Worm (Caenorhabditis elegans) whole organism, young adult: ENCODE data around the gene srd-68.

ENCODE experiments used
- B0035.1 ChIP-seq: sonication (generic microtip); optimal IDR thresholded peaks from 2 replicates; lab custom pipeline; 2016; ENCODE audit warnings: missing genetic modification characterization, mild to moderate bottlenecking, missing compliant biosample characterization, missing genotype, missing genetic modification reagents
- F10E7.11 ChIP-seq: sonication (generic microtip); optimal IDR thresholded peaks from 2 replicates; lab custom pipeline; 2017; ENCODE audit warnings: mild to moderate bottlenecking, missing genetic modification characterization, moderate library complexity, missing compliant biosample characterization
- F39B2.1 ChIP-seq: fragments of 200-800 bp; sonication (Bioruptor generic); IDR thresholded peaks from 2 replicates; pipeline ENCODE4 v1.3.6; 2022; ENCODE audit warnings: missing genetic modification reagents, missing genetic modification characterization, missing compliant biosample characterization
- chd-7 ChIP-seq: sonication (generic microtip); optimal IDR thresholded peaks from 2 replicates; lab custom pipeline; 2016; ENCODE audit warnings: mild to moderate bottlenecking, missing genetic modification characterization, moderate library complexity, missing compliant biosample characterization
- fkh-3 ChIP-seq: sonication (generic microtip); optimal IDR thresholded peaks from 2 replicates; lab custom pipeline; 2016; ENCODE audit warnings: mild to moderate bottlenecking, missing genetic modification characterization, missing compliant biosample characterization
- lin-40 ChIP-seq: sonication (generic microtip); optimal IDR thresholded peaks from 2 replicates; lab custom pipeline; 2016; ENCODE audit warnings: missing genetic modification characterization, mild to moderate bottlenecking, missing compliant biosample characterization, missing genotype, missing genetic modification reagents
- nhr-90 ChIP-seq: sonication (generic microtip); optimal IDR thresholded peaks from 2 replicates; lab custom pipeline; 2016; ENCODE audit warnings: missing genotype, mild to moderate bottlenecking, missing genetic modification characterization, missing compliant biosample characterization
- pha-4 ChIP-seq: fragments of 150-350 bp; sonication (generic microtip); optimal IDR thresholded peaks from 2 replicates; lab custom pipeline; 2014; ENCODE audit warnings: missing biosample characterization, missing genetic modification reagents, missing genetic modification characterization
- snpc-4 ChIP-seq, 5 experiments: fragments of 150-350 bp in 1 of 5; sonication (generic microtip) in 4 of 5; optimal IDR thresholded peaks; 2 replicates each; lab custom pipeline; 2014 to 2018; ENCODE audit warnings: missing genetic modification characterization in 5 of 5, missing biosample characterization in 3 of 5, antibody characterized with exemption in 2 of 5, mild to moderate bottlenecking in 2 of 5, missing compliant biosample characterization in 2 of 5, missing genotype in 2 of 5, moderate library complexity in 2 of 5, missing genetic modification reagents in 1 of 5
- unc-62 ChIP-seq: fragments of 150-350 bp; optimal IDR thresholded peaks from 2 replicates; lab custom pipeline; 2014; ENCODE audit warnings: missing biosample characterization, missing genetic modification reagents, missing genetic modification characterization
- zim-3 ChIP-seq: sonication (generic microtip); optimal IDR thresholded peaks from 2 replicates; lab custom pipeline; 2017; ENCODE audit warnings: mild to moderate bottlenecking, missing genetic modification characterization, moderate library complexity, missing compliant biosample characterization
- ztf-25 ChIP-seq: fragments of 200-800 bp; sonication (Bioruptor generic); IDR thresholded peaks from 2 replicates; pipeline ENCODE4 v1.3.6; 2022; ENCODE audit warnings: missing genetic modification reagents, missing genetic modification characterization, missing compliant biosample characterization

ce11 chrV:16911294-16911693 lies 8.7 kb upstream of the srd-68 start:
- TF ChIP-seq fkh-3: no peak
- no peak for TF ChIP-seq zim-3 (tag; lab: Kevin White, UChicago)
- TF ChIP-seq nhr-90 (tag; lab: Kevin White, UChicago): no peak
- no peak for TF ChIP-seq F10E7.11 (tag; lab: Kevin White, UChicago)
- TF ChIP-seq unc-62 (GFP tag; lab: Kevin White, UChicago): no peak
- TF ChIP-seq pha-4 (tag; lab: Kevin White, UChicago): no peak
- no peak for TF ChIP-seq ztf-25 (GFP tag; lab: Robert Waterston, UW)
- TF ChIP-seq lin-40 (tag; lab: Kevin White, UChicago): no peak
- no peak for TF ChIP-seq F39B2.1 (GFP tag; lab: Robert Waterston, UW)
- TF ChIP-seq chd-7 (tag; lab: Kevin White, UChicago): no peak
- TF ChIP-seq B0035.1 (tag; lab: Kevin White, UChicago): no peak
- TF ChIP-seq snpc-4 (GFP tag; optimal IDR thresholded peaks at IDR 0.05; lab: Kevin White, UChicago): no peak
- TF ChIP-seq snpc-4 (tag; optimal IDR thresholded peaks at IDR 0.05; lab: Kevin White, UChicago): no peak
